Worm (Caenorhabditis elegans): ENCODE measurements around the gene D2023.3.

DNA sequence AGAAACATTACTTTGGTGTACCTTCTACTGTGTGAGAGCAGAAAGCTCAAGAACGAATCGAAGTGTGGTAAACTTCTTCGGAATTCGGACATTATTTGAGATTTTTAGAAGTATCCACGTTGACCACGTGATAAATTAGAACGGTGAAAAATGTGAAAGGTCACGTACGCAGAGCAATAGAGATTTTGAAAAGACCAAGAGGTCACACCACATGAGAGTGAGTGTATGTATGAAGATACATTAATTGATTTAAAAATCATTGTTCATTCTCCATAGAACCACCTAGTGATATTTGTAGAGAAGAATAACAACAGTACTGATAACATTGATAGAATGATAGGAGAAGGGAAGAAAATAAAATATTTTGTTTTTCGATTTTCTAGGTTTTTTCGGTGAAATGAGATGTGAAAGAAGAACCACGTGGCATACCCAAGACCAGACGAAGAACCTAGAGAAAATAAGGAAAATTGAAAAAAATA is 10.7 kb upstream of the D2023.3 start, which contains the start of gene pyc-1:
- TF ChIP-seq arid-1 (GFP tag; conservative IDR thresholded peaks at IDR 0.05) (no peak), zag-1 (tag; optimal IDR thresholded peaks at IDR 0.05) (no peak), lin-39 (tag; optimal IDR thresholded peaks at IDR 0.05) (no peak)

Data from whole organism, L4 larva.